Worm (Caenorhabditis elegans) whole organism, mixed stage, embryonic: ENCODE measurements around the gene F13D12.3.
A peak's percentile ranks its signal among the peaks of the same experiment; 100 is the strongest.

Experiments used
- M03D4.4 ChIP-seq: sonication (generic microtip); optimal IDR thresholded peaks from 2 replicates; lab custom pipeline; 2017; ENCODE audit warnings: mild to moderate bottlenecking, missing genetic modification characterization, missing compliant biosample characterization
- bed-3 ChIP-seq: fragments of 200-800 bp; sonication (Bioruptor generic); optimal IDR thresholded peaks from 3 replicates; lab custom pipeline; 2018; ENCODE audit warnings: mild to moderate bottlenecking, missing genetic modification characterization, moderate library complexity, missing compliant biosample characterization
- blmp-1 ChIP-seq: fragments of 150-350 bp; optimal IDR thresholded peaks from 2 replicates; lab custom pipeline; 2014; ENCODE audit warnings: missing biosample characterization, missing genetic modification characterization
- ceh-39 ChIP-seq: fragments of 150-350 bp; optimal IDR thresholded peaks from 2 replicates; lab custom pipeline; 2014; ENCODE audit warnings: missing biosample characterization, missing genetic modification characterization
- ceh-43 ChIP-seq: fragments of 200-800 bp; sonication (Bioruptor generic); optimal IDR thresholded peaks from 2 replicates; lab custom pipeline; 2018; ENCODE audit warnings: mild to moderate bottlenecking, missing genetic modification characterization, moderate library complexity, missing compliant biosample characterization
- ceh-83 ChIP-seq: fragments of 200-800 bp; sonication (Bioruptor generic); optimal IDR thresholded peaks from 2 replicates; lab custom pipeline; 2018; ENCODE audit warnings: mild to moderate bottlenecking, missing genetic modification characterization, missing compliant biosample characterization
- ces-1 ChIP-seq: fragments of 150-350 bp; optimal IDR thresholded peaks from 2 replicates; lab custom pipeline; 2014; ENCODE audit warnings: missing biosample characterization, missing genetic modification reagents, missing genetic modification characterization
- cnd-1 ChIP-seq: fragments of 200-800 bp; sonication (Bioruptor generic); optimal IDR thresholded peaks from 2 replicates; lab custom pipeline; 2018; ENCODE audit warnings: mild to moderate bottlenecking, missing genetic modification characterization, missing compliant biosample characterization
- drap-1 ChIP-seq: fragments of 200-800 bp; sonication (Bioruptor generic); optimal IDR thresholded peaks from 3 replicates; lab custom pipeline; 2018; ENCODE audit warnings: mild to moderate bottlenecking, missing genetic modification characterization, missing compliant biosample characterization
- elt-3 ChIP-seq: fragments of 150-350 bp; optimal IDR thresholded peaks from 2 replicates; lab custom pipeline; 2014; ENCODE audit warnings: missing biosample characterization, missing genetic modification characterization
- ham-2 ChIP-seq: fragments of 200-800 bp; sonication (Bioruptor generic); optimal IDR thresholded peaks from 2 replicates; lab custom pipeline; 2018; ENCODE audit warnings: mild to moderate bottlenecking, missing genetic modification characterization, missing compliant biosample characterization
- hlh-1 ChIP-seq: fragments of 150-350 bp; optimal IDR thresholded peaks from 2 replicates; lab custom pipeline; 2014; ENCODE audit warnings: missing biosample characterization, missing genetic modification reagents, missing genetic modification characterization
- lin-13 ChIP-seq: fragments of 150-350 bp; optimal IDR thresholded peaks from 2 replicates; lab custom pipeline; 2014; ENCODE audit warnings: missing biosample characterization, missing genetic modification characterization
- lin-32 ChIP-seq: fragments of 200-800 bp; sonication (Bioruptor generic); optimal IDR thresholded peaks from 2 replicates; lab custom pipeline; 2018; ENCODE audit warnings: mild to moderate bottlenecking, missing genetic modification characterization, missing compliant biosample characterization
- lsy-2 ChIP-seq: fragments of 150-350 bp; optimal IDR thresholded peaks from 2 replicates; lab custom pipeline; 2014; ENCODE audit warnings: missing biosample characterization, missing genetic modification characterization
- mab-5 ChIP-seq: fragments of 150-350 bp; optimal IDR thresholded peaks from 2 replicates; lab custom pipeline; 2014; ENCODE audit warnings: missing biosample characterization, missing genetic modification characterization
- mep-1 ChIP-seq: fragments of 150-350 bp; optimal IDR thresholded peaks from 2 replicates; lab custom pipeline; 2017; ENCODE audit warnings: missing biosample characterization, missing genetic modification reagents, missing genetic modification characterization, inconsistent platforms
- mls-2 ChIP-seq: sonication (generic microtip); optimal IDR thresholded peaks from 2 replicates; lab custom pipeline; 2016; ENCODE audit warnings: mild to moderate bottlenecking, missing genetic modification characterization, moderate library complexity, missing compliant biosample characterization
- nhr-12 ChIP-seq: fragments of 150-350 bp; optimal IDR thresholded peaks from 2 replicates; lab custom pipeline; 2014; ENCODE audit warnings: missing biosample characterization, missing genetic modification characterization
- nhr-2 ChIP-seq: fragments of 150-350 bp; optimal IDR thresholded peaks from 2 replicates; lab custom pipeline; 2014; ENCODE audit warnings: missing biosample characterization, missing genetic modification characterization
- nhr-237 ChIP-seq: fragments of 150-350 bp; optimal IDR thresholded peaks from 2 replicates; lab custom pipeline; 2014; ENCODE audit warnings: missing biosample characterization, missing genetic modification characterization
- nhr-28 ChIP-seq: fragments of 150-350 bp; optimal IDR thresholded peaks from 2 replicates; lab custom pipeline; 2014; ENCODE audit warnings: missing biosample characterization, missing genetic modification characterization
- pha-4 ChIP-seq: fragments of 150-350 bp; optimal IDR thresholded peaks from 2 replicates; lab custom pipeline; 2018; ENCODE audit warnings: missing biosample characterization, missing genetic modification reagents, missing genetic modification characterization
- sem-2 ChIP-seq: fragments of 200-800 bp; sonication (Bioruptor generic); optimal IDR thresholded peaks from 2 replicates; lab custom pipeline; 2018; ENCODE audit warnings: mild to moderate bottlenecking, missing genetic modification characterization, missing compliant biosample characterization
- sptf-1 ChIP-seq: sonication (generic microtip); optimal IDR thresholded peaks from 2 replicates; lab custom pipeline; 2017; ENCODE audit warnings: mild to moderate bottlenecking, missing genetic modification characterization, moderate library complexity, missing compliant biosample characterization
- tbx-8 ChIP-seq: fragments of 200-800 bp; sonication (Bioruptor generic); optimal IDR thresholded peaks from 2 replicates; lab custom pipeline; 2018; ENCODE audit warnings: mild to moderate bottlenecking, missing genetic modification characterization, moderate library complexity, missing compliant biosample characterization
- unc-120 ChIP-seq: sonication (generic microtip); optimal IDR thresholded peaks from 2 replicates; lab custom pipeline; 2017; ENCODE audit warnings: missing genetic modification characterization, missing compliant biosample characterization; ENCODE audit not compliant: poor library complexity, severe bottlenecking
- unc-62 ChIP-seq: fragments of 150-350 bp; optimal IDR thresholded peaks from 2 replicates; lab custom pipeline; 2014; ENCODE audit warnings: missing biosample characterization, missing genetic modification reagents, missing genetic modification characterization
- ztf-11 ChIP-seq: fragments of 150-350 bp; optimal IDR thresholded peaks from 2 replicates; lab custom pipeline; 2014; ENCODE audit warnings: missing biosample characterization, missing genetic modification characterization

F13D12.3 gene

ce11 chrII:11751615-11752174, 31.5 kb downstream of the F13D12.3 start:
- TF ChIP-seq unc-62 (GFP tag; lab: Kevin White, UChicago) (peak; percentile 15), ces-1 (GFP tag; lab: Kevin White, UChicago) (peak; percentile 76), nhr-237 (tag; lab: Kevin White, UChicago) (no peak), mep-1 (tag; lab: Kevin White, UChicago) (peak; percentile 22), mls-2 (tag; lab: Kevin White, UChicago) (peak; percentile 54), lin-13 (tag; lab: Kevin White, UChicago) (no peak)

DNA sequence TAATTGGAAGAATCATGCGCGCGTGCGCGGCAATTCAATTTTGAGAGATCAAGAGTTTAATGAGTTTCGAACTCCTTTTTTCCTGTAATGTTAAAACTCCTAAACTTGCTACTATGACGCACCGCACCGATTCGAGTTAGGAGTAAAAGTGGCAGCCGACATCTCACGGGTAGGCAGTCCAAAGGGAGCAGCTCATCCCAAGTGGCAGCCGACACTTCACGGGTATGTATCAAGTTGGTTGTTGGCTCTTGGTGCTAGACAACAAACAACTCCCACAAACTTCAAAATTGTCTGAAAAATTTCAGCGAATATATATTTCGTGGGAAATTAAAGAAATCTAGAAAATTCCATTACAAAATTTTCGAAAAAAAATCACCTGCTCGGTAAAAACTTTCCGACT, 33.0 kb downstream of the F13D12.3 start:
- peak; percentile 71 for TF ChIP-seq ces-1 (GFP tag; lab: Kevin White, UChicago)
- no peak for TF ChIP-seq drap-1 (GFP tag; lab: Kevin White, UChicago)
- TF ChIP-seq lsy-2 (tag; lab: Kevin White, UChicago), result no peak
- no peak for TF ChIP-seq nhr-28 (tag; lab: Kevin White, UChicago)
- TF ChIP-seq ztf-11 (tag; lab: Kevin White, UChicago), result no peak
- TF ChIP-seq, all 35 proteins: peak for 1

ce11 chrII:11756684-11757107, 36.5 kb downstream of the F13D12.3 start:
- peak; percentile 43 for TF ChIP-seq ces-1 (GFP tag; lab: Kevin White, UChicago)
- TF ChIP-seq mep-1 (tag; lab: Kevin White, UChicago), result no peak
- peak; percentile 59 for TF ChIP-seq nhr-2 (tag; lab: Kevin White, UChicago)

DNA sequence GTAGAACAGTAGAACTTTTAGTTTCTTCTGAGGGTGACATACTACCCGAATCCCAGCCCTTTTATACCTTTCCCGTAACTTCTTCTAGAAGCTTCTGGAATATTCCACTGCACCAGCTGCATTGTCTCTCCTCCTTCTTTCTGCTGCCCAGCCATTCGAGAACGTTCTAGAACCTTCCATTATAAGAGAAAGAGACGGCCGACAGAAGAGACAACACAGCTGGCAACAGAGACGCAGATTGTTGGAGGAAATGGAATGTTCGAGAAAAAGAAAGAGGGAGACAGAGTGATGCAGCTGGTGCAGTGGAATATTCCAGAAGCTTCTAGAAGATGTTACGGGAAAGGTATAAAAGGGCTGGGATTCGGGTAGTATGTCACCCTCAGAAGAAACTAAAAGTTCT, 39.1 kb downstream of the F13D12.3 start, which contains the start of the genes F44E5.4 and F44E5.5:
Gene F44E5.4, minus strand, starts transcription at position 35 of the 400 bp plus-strand sequence.
Gene F44E5.5, plus strand, starts transcription at position 386 of the 400 bp plus-strand sequence.
- TF ChIP-seq ces-1 (GFP tag; lab: Kevin White, UChicago) (peak; percentile 88), sptf-1 (peak; percentile 90), tbx-8 (peak; percentile 67), ceh-39 (peak; percentile 88), cnd-1 (tag; lab: Kevin White, UChicago) (peak; percentile 92), elt-3 (peak; percentile 24), pha-4 (tag; lab: Kevin White, UChicago) (peak; percentile 54), sem-2 (GFP tag; lab: Kevin White, UChicago) (peak; percentile 59), unc-120 (tag; lab: Kevin White, UChicago) (peak; percentile 77), hlh-1 (tag; lab: Kevin White, UChicago) (peak; percentile 93), bed-3 (peak; percentile 62), ham-2 (GFP tag; lab: Kevin White, UChicago) (peak; percentile 19), ztf-11 (tag; lab: Kevin White, UChicago) (peak; percentile 56), blmp-1 (tag; lab: Kevin White, UChicago) (peak; percentile 26), lin-32 (GFP tag; lab: Kevin White, UChicago) (peak; percentile 97), unc-62 (GFP tag; lab: Kevin White, UChicago) (peak; percentile 71), ceh-83 (peak; percentile 76), M03D4.4 (tag; lab: Kevin White, UChicago) (peak; percentile 60), nhr-2 (tag; lab: Kevin White, UChicago) (peak; percentile 73), lsy-2 (tag; lab: Kevin White, UChicago) (peak; percentile 47), nhr-237 (tag; lab: Kevin White, UChicago) (peak; percentile 83), mep-1 (tag; lab: Kevin White, UChicago) (peak; percentile 83), drap-1 (GFP tag; lab: Kevin White, UChicago) (peak; percentile 56), mab-5 (tag; lab: Kevin White, UChicago) (peak; percentile 30), ceh-43 (GFP tag; lab: Kevin White, UChicago) (peak; percentile 70), lin-13 (tag; lab: Kevin White, UChicago) (peak; percentile 94), mls-2 (tag; lab: Kevin White, UChicago) (peak; percentile 93), nhr-12 (tag; lab: Kevin White, UChicago) (peak; percentile 21)

DNA sequence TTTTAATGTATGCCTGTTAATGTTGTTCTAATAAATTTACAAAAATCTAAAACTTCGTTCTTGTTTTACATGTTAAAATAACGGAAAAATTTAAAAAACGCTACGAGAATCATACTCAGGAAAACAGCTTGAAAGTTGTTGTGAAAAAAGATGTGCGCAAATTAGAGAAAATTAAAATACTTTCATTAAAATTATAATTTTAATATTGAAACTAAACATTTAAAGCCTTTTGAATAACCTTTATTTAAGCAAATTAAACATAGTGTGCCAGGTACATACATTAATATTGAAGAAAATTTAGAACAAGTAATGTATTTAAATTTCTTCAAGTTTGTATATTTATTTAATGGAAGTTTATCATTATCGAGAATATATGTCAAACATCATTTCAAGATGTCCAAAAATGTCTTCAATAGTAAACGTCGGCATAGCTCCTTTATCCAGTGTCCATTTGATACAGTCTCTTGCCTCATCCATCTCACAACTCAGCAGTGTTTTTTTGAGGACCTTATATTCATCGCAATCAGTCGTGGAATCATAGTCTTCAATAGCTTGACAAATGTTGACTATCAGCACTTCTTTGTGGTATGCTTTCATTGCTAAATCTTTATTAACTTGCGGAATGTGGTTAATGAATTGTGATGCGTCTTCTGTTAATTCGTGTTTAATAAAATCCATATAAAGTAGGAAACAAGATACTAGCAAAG, 41.8 kb downstream of the F13D12.3 start:
- TF ChIP-seq nhr-2 (tag; lab: Kevin White, UChicago) (peak; percentile 60), mab-5 (tag; lab: Kevin White, UChicago) (no peak), ces-1 (GFP tag; lab: Kevin White, UChicago) (peak; percentile 64), lsy-2 (tag; lab: Kevin White, UChicago) (peak; percentile 10)
